Worm (Caenorhabditis elegans) whole organism, L1 larva: ENCODE results near the gene prx-6.

ENCODE experiments used
- C04F5.9 ChIP-seq: sonication (generic microtip); optimal IDR thresholded peaks from 2 replicates; lab custom pipeline; 2016; ENCODE audit warnings: missing genetic modification characterization, missing compliant biosample characterization
- C16A3.4 ChIP-seq: fragments of 150-350 bp; optimal IDR thresholded peaks from 2 replicates; lab custom pipeline; 2014; ENCODE audit warnings: missing biosample characterization, missing genetic modification characterization
- F16B12.6 ChIP-seq: fragments of 150-350 bp; optimal IDR thresholded peaks from 2 replicates; lab custom pipeline; 2014; ENCODE audit warnings: missing biosample characterization, missing genetic modification characterization
- Y116A8C.19 ChIP-seq: sonication (generic microtip); optimal IDR thresholded peaks from 2 replicates; lab custom pipeline; 2016; ENCODE audit warnings: missing compliant biosample characterization, missing genetic modification characterization, borderline replicate concordance
- aha-1 ChIP-seq: fragments of 150-350 bp; optimal IDR thresholded peaks from 2 replicates; lab custom pipeline; 2014; ENCODE audit warnings: missing biosample characterization, missing genetic modification characterization
- aly-2 ChIP-seq: fragments of 150-350 bp; optimal IDR thresholded peaks from 2 replicates; lab custom pipeline; 2014; ENCODE audit warnings: missing biosample characterization, missing genetic modification characterization
- ama-1 ChIP-seq: fragments of 150-350 bp; optimal IDR thresholded peaks from 2 replicates; lab custom pipeline; 2014
- ceh-63 ChIP-seq: fragments of 200-800 bp; sonication (Bioruptor generic); optimal IDR thresholded peaks from 2 replicates; lab custom pipeline; 2018; ENCODE audit warnings: mild to moderate bottlenecking, missing genetic modification characterization, missing compliant biosample characterization
- ceh-8 ChIP-seq: fragments of 200-800 bp; sonication (Bioruptor generic); optimal IDR thresholded peaks from 2 replicates; lab custom pipeline; 2018; ENCODE audit warnings: mild to moderate bottlenecking, missing genetic modification characterization, moderate library complexity, missing compliant biosample characterization
- ceh-82 ChIP-seq, 3 experiments: fragments of 150-350 bp in 1 of 3; sonication (generic microtip) in 2 of 3; optimal IDR thresholded peaks; 2 replicates each; lab custom pipeline; 2014 to 2017; ENCODE audit warnings: missing biosample characterization in 3 of 3, missing genetic modification characterization in 3 of 3
- ceh-88 ChIP-seq: fragments of 200-800 bp; sonication (Bioruptor generic); IDR thresholded peaks from 2 replicates; pipeline ENCODE4 v1.3.6; 2022; ENCODE audit warnings: missing genetic modification characterization, missing compliant biosample characterization
- ces-1 ChIP-seq: fragments of 150-350 bp; optimal IDR thresholded peaks from 2 replicates; lab custom pipeline; 2014; ENCODE audit warnings: missing biosample characterization, missing genetic modification reagents, missing genetic modification characterization
- dsc-1 ChIP-seq: sonication (generic microtip); optimal IDR thresholded peaks from 2 replicates; lab custom pipeline; 2016; ENCODE audit warnings: mild to moderate bottlenecking, missing genetic modification characterization, missing compliant biosample characterization
- efl-1 ChIP-seq, 4 experiments: fragments of 150-350 bp; optimal IDR thresholded peaks in 3 of 4; peaks in 1 of 4; 1 replicate in 1 of 4; 2 replicates in 3 of 4; lab custom pipeline; 2014; ENCODE audit warnings: missing biosample characterization in 2 of 4, missing genetic modification characterization in 2 of 4, missing genetic modification reagents in 2 of 4
- egl-13 ChIP-seq: sonication (generic microtip); optimal IDR thresholded peaks from 2 replicates; lab custom pipeline; 2016; ENCODE audit warnings: missing genotype, missing genetic modification reagents, missing genetic modification characterization, missing compliant biosample characterization
- egl-27 ChIP-seq, 2 experiments: fragments of 150-350 bp in 1 of 2; sonication (generic microtip); optimal IDR thresholded peaks; 3 replicates each; lab custom pipeline; 2017 to 2018; ENCODE audit warnings: missing biosample characterization in 2 of 2, missing genetic modification characterization in 2 of 2, missing genetic modification reagents in 2 of 2
- elt-3 ChIP-seq, 6 experiments: fragments of 150-350 bp in 1 of 6; sonication (generic microtip); optimal IDR thresholded peaks; 2 replicates each; lab custom pipeline; 2017 to 2018; ENCODE audit warnings: missing biosample characterization in 6 of 6, missing genetic modification characterization in 6 of 6, inconsistent platforms in 1 of 6
- ets-5 ChIP-seq: fragments of 200-800 bp; sonication (Bioruptor generic); IDR thresholded peaks from 2 replicates; pipeline ENCODE4 v1.3.6; 2022; ENCODE audit warnings: missing genetic modification characterization, missing compliant biosample characterization
- fkh-10 ChIP-seq: sonication (generic microtip); optimal IDR thresholded peaks from 2 replicates; lab custom pipeline; 2017; ENCODE audit warnings: missing biosample characterization, missing genetic modification reagents, missing genetic modification characterization
- grh-1 ChIP-seq: fragments of 200-800 bp; sonication (Bioruptor generic); IDR thresholded peaks from 2 replicates; pipeline ENCODE4 v1.3.6; 2022; ENCODE audit warnings: missing genetic modification reagents, missing genetic modification characterization, missing compliant biosample characterization
- irx-1 ChIP-seq: sonication (generic microtip); optimal IDR thresholded peaks from 2 replicates; lab custom pipeline; 2016; ENCODE audit warnings: missing genetic modification characterization, missing compliant biosample characterization
- lin-14 ChIP-seq: fragments of 200-800 bp; sonication (Bioruptor generic); optimal IDR thresholded peaks from 2 replicates; lab custom pipeline; 2018; ENCODE audit warnings: mild to moderate bottlenecking, missing genetic modification characterization, moderate library complexity, missing compliant biosample characterization
- lin-15B ChIP-seq: fragments of 150-350 bp; sonication (generic microtip); optimal IDR thresholded peaks from 3 replicates; lab custom pipeline; 2014; ENCODE audit warnings: missing biosample characterization, missing genetic modification characterization
- lin-39 ChIP-seq: fragments of 150-350 bp; optimal IDR thresholded peaks from 2 replicates; lab custom pipeline; 2014; ENCODE audit warnings: missing biosample characterization, missing genetic modification reagents, missing genetic modification characterization
- lir-3 ChIP-seq: sonication (generic microtip); optimal IDR thresholded peaks from 2 replicates; lab custom pipeline; 2016; ENCODE audit warnings: mild to moderate bottlenecking, missing genetic modification characterization, moderate library complexity, missing compliant biosample characterization; ENCODE audit not compliant: poor library complexity
- mab-9 ChIP-seq: fragments of 200-800 bp; sonication (Bioruptor generic); IDR thresholded peaks from 2 replicates; pipeline ENCODE4 v1.3.6; 2022; ENCODE audit warnings: missing genetic modification reagents, missing genetic modification characterization, missing compliant biosample characterization
- mdl-1 ChIP-seq, 2 experiments: fragments of 150-350 bp; optimal IDR thresholded peaks; 2 replicates each; lab custom pipeline; 2014 to 2017; ENCODE audit warnings: missing biosample characterization in 2 of 2, missing genetic modification characterization in 2 of 2, inconsistent platforms in 1 of 2
- mef-2 ChIP-seq: fragments of 150-350 bp; optimal IDR thresholded peaks from 2 replicates; lab custom pipeline; 2014; ENCODE audit warnings: missing biosample characterization, missing genetic modification characterization
- mep-1 ChIP-seq: fragments of 150-350 bp; optimal IDR thresholded peaks from 2 replicates; lab custom pipeline; 2014; ENCODE audit warnings: missing biosample characterization, missing genetic modification characterization
- nhr-12 ChIP-seq: sonication (generic microtip); optimal IDR thresholded peaks from 2 replicates; lab custom pipeline; 2017; ENCODE audit warnings: missing biosample characterization, missing genetic modification characterization
- nhr-28 ChIP-seq: fragments of 150-350 bp; optimal IDR thresholded peaks from 2 replicates; lab custom pipeline; 2014; ENCODE audit warnings: missing biosample characterization, missing genetic modification characterization
- nhr-47 ChIP-seq: sonication (generic microtip); optimal IDR thresholded peaks from 2 replicates; lab custom pipeline; 2016; ENCODE audit warnings: mild to moderate bottlenecking, missing genetic modification characterization, moderate library complexity, missing compliant biosample characterization
- nhr-71 ChIP-seq: sonication (generic microtip); optimal IDR thresholded peaks from 2 replicates; lab custom pipeline; 2016; ENCODE audit warnings: mild to moderate bottlenecking, missing genetic modification characterization, moderate library complexity, missing compliant biosample characterization
- nhr-76 ChIP-seq: sonication (generic microtip); optimal IDR thresholded peaks from 2 replicates; lab custom pipeline; 2017; ENCODE audit warnings: missing biosample characterization, missing genetic modification characterization
- nhr-77 ChIP-seq: fragments of 150-350 bp; optimal IDR thresholded peaks from 2 replicates; lab custom pipeline; 2014; ENCODE audit warnings: missing biosample characterization, missing genetic modification characterization
- nhr-84 ChIP-seq: sonication (generic microtip); optimal IDR thresholded peaks from 2 replicates; lab custom pipeline; 2017; ENCODE audit warnings: missing biosample characterization, missing genetic modification characterization
- nhr-85 ChIP-seq: sonication (generic microtip); peaks from one replicate; lab custom pipeline; 2016; ENCODE audit warnings: missing genetic modification characterization, inconsistent platforms, missing compliant biosample characterization
- nhr-90 ChIP-seq: sonication (generic microtip); optimal IDR thresholded peaks from 2 replicates; lab custom pipeline; 2016; ENCODE audit warnings: mild to moderate bottlenecking, missing genetic modification characterization, missing compliant biosample characterization; ENCODE audit not compliant: poor library complexity
- pag-3 ChIP-seq: sonication (generic microtip); optimal IDR thresholded peaks from 2 replicates; lab custom pipeline; 2017; ENCODE audit warnings: missing genetic modification characterization, mild to moderate bottlenecking, missing compliant biosample characterization, antibody characterized with exemption, borderline replicate concordance; ENCODE audit not compliant: insufficient read depth
- snpc-4 ChIP-seq: fragments of 150-350 bp; optimal IDR thresholded peaks from 2 replicates; lab custom pipeline; 2014; ENCODE audit warnings: missing biosample characterization, missing genetic modification characterization
- sptf-1 ChIP-seq: fragments of 150-350 bp; optimal IDR thresholded peaks from 2 replicates; lab custom pipeline; 2014; ENCODE audit warnings: missing biosample characterization, missing genetic modification characterization
- sup-37 ChIP-seq: fragments of 200-800 bp; sonication (Bioruptor generic); optimal IDR thresholded peaks from 2 replicates; lab custom pipeline; 2018; ENCODE audit warnings: mild to moderate bottlenecking, missing genetic modification characterization, missing compliant biosample characterization
- swsn-7 ChIP-seq: sonication (generic microtip); optimal IDR thresholded peaks from 2 replicates; lab custom pipeline; 2016; ENCODE audit warnings: missing genetic modification characterization, missing compliant biosample characterization
- tlp-1 ChIP-seq: fragments of 150-350 bp; optimal IDR thresholded peaks from 2 replicates; lab custom pipeline; 2014; ENCODE audit warnings: missing biosample characterization, missing genetic modification characterization
- unc-86 ChIP-seq: sonication (generic microtip); optimal IDR thresholded peaks from 2 replicates; lab custom pipeline; 2016; ENCODE audit warnings: missing genetic modification characterization, missing compliant biosample characterization
- unc-98 ChIP-seq: fragments of 200-800 bp; sonication (Bioruptor generic); IDR thresholded peaks from 2 replicates; pipeline ENCODE4 v1.3.6; 2022; ENCODE audit warnings: missing genetic modification characterization, missing compliant biosample characterization
- xbp-1 ChIP-seq: sonication (generic microtip); optimal IDR thresholded peaks from 2 replicates; lab custom pipeline; 2016; ENCODE audit warnings: missing genetic modification characterization, missing compliant biosample characterization
- zag-1 ChIP-seq: fragments of 150-350 bp; optimal IDR thresholded peaks from 2 replicates; lab custom pipeline; 2014; ENCODE audit warnings: missing biosample characterization, missing genetic modification characterization
- zip-4 ChIP-seq: fragments of 200-800 bp; sonication (Bioruptor generic); optimal IDR thresholded peaks from 2 replicates; lab custom pipeline; 2018; ENCODE audit warnings: mild to moderate bottlenecking, missing genetic modification characterization, moderate library complexity, missing compliant biosample characterization
- ztf-4 ChIP-seq: fragments of 150-350 bp; optimal IDR thresholded peaks from 2 replicates; lab custom pipeline; 2014; ENCODE audit warnings: missing biosample characterization, missing genetic modification characterization

Gene prx-6

ce11 chrV:4731154-4731961 is 11.5 kb upstream of the prx-6 start, which contains the start of gene F39G3.3 (continued):
- TF ChIP-seq ces-1 (GFP tag; lab: Kevin White, UChicago): no peak
- no peak for TF ChIP-seq grh-1
- no peak for TF ChIP-seq nhr-28 (tag; lab: Kevin White, UChicago)
- peak; percentile 36 to 55 (median 43) for TF ChIP-seq ceh-82 (tag; optimal IDR thresholded peaks at IDR 0.05; lab: Kevin White, UChicago)
- no peak for TF ChIP-seq Y116A8C.19
- TF ChIP-seq efl-1 (optimal IDR thresholded peaks at IDR 0.05; lab: Kevin White, UChicago): peak; percentile 33 to 55
- TF ChIP-seq efl-1 (GFP tag; optimal IDR thresholded peaks at IDR 0.05 in 1 of 2; lab: Kevin White, UChicago): peak; percentile 35 to 95
- no peak for TF ChIP-seq F16B12.6
- TF ChIP-seq ceh-63: no peak
- no peak for TF ChIP-seq egl-27 (tag; optimal IDR thresholded peaks at IDR 0.05; lab: Kevin White, UChicago)
- peak; percentile 80 for TF ChIP-seq nhr-85 (tag; lab: Kevin White, UChicago)
- TF ChIP-seq lir-3 (tag; lab: Kevin White, UChicago): peak; percentile 47
- TF ChIP-seq mep-1 (tag; lab: Kevin White, UChicago): peak; percentile 68
- peak; percentile 66 for TF ChIP-seq swsn-7 (tag; lab: Kevin White, UChicago)
- TF ChIP-seq nhr-47 (tag; lab: Kevin White, UChicago): peak; percentile 65
- TF ChIP-seq ama-1: no peak
- no peak for TF ChIP-seq ztf-4 (tag; lab: Kevin White, UChicago)
- peak; percentile 52 for TF ChIP-seq C16A3.4
- TF ChIP-seq mdl-1 (tag; optimal IDR thresholded peaks at IDR 0.05; lab: Kevin White, UChicago): peak in 1 of 2 experiments; percentile 30
- no peak for TF ChIP-seq nhr-77
- no peak for TF ChIP-seq unc-98 (GFP tag; lab: Robert Waterston, UW)
- peak; percentile 81 for TF ChIP-seq lin-39
- no peak for TF ChIP-seq tlp-1 (tag; lab: Kevin White, UChicago)
- TF ChIP-seq zag-1: no peak
- peak; percentile 69 for TF ChIP-seq nhr-90 (tag; lab: Kevin White, UChicago)
- no peak for TF ChIP-seq fkh-10
- no peak for TF ChIP-seq nhr-76 (tag; lab: Kevin White, UChicago)
- no peak for TF ChIP-seq ceh-88 (GFP tag; lab: Robert Waterston, UW)
- TF ChIP-seq unc-86 (tag; lab: Kevin White, UChicago): peak; percentile 38
- TF ChIP-seq dsc-1 (tag; lab: Kevin White, UChicago): peak; percentile 73
- peak; percentile 50 for TF ChIP-seq lin-14 (GFP tag; lab: Kevin White, UChicago)
- no peak for TF ChIP-seq snpc-4 (tag; lab: Kevin White, UChicago)
- no peak for TF ChIP-seq aly-2 (tag; lab: Kevin White, UChicago)
- peak; percentile 42 for TF ChIP-seq irx-1 (tag; lab: Kevin White, UChicago)

ce11 chrV:4730075-4730474 is 10.2 kb upstream of the prx-6 start, which contains the start of gene tig-2:
TSS of gene tig-2 (minus strand) at chrV:4730161.
- TF ChIP-seq xbp-1 (tag; lab: Kevin White, UChicago): peak; percentile 27
- no peak for TF ChIP-seq mef-2 (tag; lab: Kevin White, UChicago)
- no peak for TF ChIP-seq fkh-10
- TF ChIP-seq sptf-1 (tag; lab: Kevin White, UChicago): no peak
- no peak for TF ChIP-seq sup-37 (GFP tag; lab: Kevin White, UChicago)
- no peak for TF ChIP-seq ces-1 (GFP tag; lab: Kevin White, UChicago)
- no peak for TF ChIP-seq lin-15B (tag; lab: Kevin White, UChicago)
- no peak for TF ChIP-seq aha-1 (tag; lab: Kevin White, UChicago)
- no peak for TF ChIP-seq nhr-84 (tag; lab: Kevin White, UChicago)
- no peak for TF ChIP-seq elt-3 (tag; optimal IDR thresholded peaks at IDR 0.05; lab: Kevin White, UChicago)
- TF ChIP-seq snpc-4 (tag; lab: Kevin White, UChicago): no peak
- no peak for TF ChIP-seq nhr-12 (tag; lab: Kevin White, UChicago)
- no peak for TF ChIP-seq tlp-1 (tag; lab: Kevin White, UChicago)
- TF ChIP-seq mab-9 (GFP tag; lab: Robert Waterston, UW): no peak
- peak; percentile 61 for TF ChIP-seq nhr-71 (tag; lab: Kevin White, UChicago)
- TF ChIP-seq efl-1 (optimal IDR thresholded peaks at IDR 0.05; lab: Kevin White, UChicago): no peak
- peak in 1 of 2 experiments; percentile 67 for TF ChIP-seq efl-1 (GFP tag; optimal IDR thresholded peaks at IDR 0.05 in 1 of 2; lab: Kevin White, UChicago)
- no peak for TF ChIP-seq C04F5.9 (tag; lab: Kevin White, UChicago)
- no peak for TF ChIP-seq nhr-85 (tag; lab: Kevin White, UChicago)
- TF ChIP-seq ceh-88 (GFP tag; lab: Robert Waterston, UW): no peak
- TF ChIP-seq ets-5 (GFP tag; lab: Robert Waterston, UW): no peak
- no peak for TF ChIP-seq nhr-28 (tag; lab: Kevin White, UChicago)
- peak; percentile 65 for TF ChIP-seq lir-3 (tag; lab: Kevin White, UChicago)
- TF ChIP-seq pag-3 (tag; lab: Kevin White, UChicago): no peak
- no peak for TF ChIP-seq zip-4 (GFP tag; lab: Kevin White, UChicago)
- no peak for TF ChIP-seq egl-13 (tag; lab: Kevin White, UChicago)
- no peak for TF ChIP-seq ceh-8 (GFP tag; lab: Kevin White, UChicago)
